Fruit fly (Drosophila melanogaster) whole organism, embryonic: ENCODE results near the gene Cyp12a4.

Source experiments
- Abd-B ChIP-seq: fragments of 200-800 bp; sonication (Bioruptor generic); optimal IDR thresholded peaks from 2 replicates; lab custom pipeline; 2018; ENCODE audit warnings: missing biosample characterization, mild to moderate bottlenecking, missing genetic modification characterization, moderate library complexity
- Bteb2 ChIP-seq: fragments of 200-800 bp; sonication (Bioruptor generic); optimal IDR thresholded peaks from 2 replicates; lab custom pipeline; 2016; ENCODE audit warnings: missing biosample characterization, missing genetic modification characterization
- CG10565 ChIP-seq: fragments of 200-800 bp; sonication (Bioruptor generic); optimal IDR thresholded peaks from 3 replicates; lab custom pipeline; 2016; ENCODE audit warnings: missing biosample characterization, mild to moderate bottlenecking, missing genetic modification characterization
- CG10654 ChIP-seq: fragments of 200-800 bp; sonication (Bioruptor generic); optimal IDR thresholded peaks from 2 replicates; lab custom pipeline; 2016; ENCODE audit warnings: missing biosample characterization, missing genetic modification characterization
- CG12236 ChIP-seq: fragments of 200-800 bp; sonication (Bioruptor generic); optimal IDR thresholded peaks from 2 replicates; lab custom pipeline; 2016; ENCODE audit warnings: missing biosample characterization, missing genetic modification characterization
- CG13123 ChIP-seq: fragments of 200-800 bp; sonication (Bioruptor generic); optimal IDR thresholded peaks from 2 replicates; lab custom pipeline; 2016; ENCODE audit warnings: missing biosample characterization, missing genetic modification characterization
- CG14050 ChIP-seq: fragments of 200-800 bp; sonication (Bioruptor generic); IDR thresholded peaks from 3 replicates; pipeline ENCODE4 v1.3.6; 2022; ENCODE audit warnings: missing biosample characterization, missing genetic modification characterization
- CG14710 ChIP-seq: fragments of 200-800 bp; sonication (Bioruptor generic); optimal IDR thresholded peaks from 3 replicates; lab custom pipeline; 2019; ENCODE audit warnings: missing biosample characterization, mild to moderate bottlenecking, missing genetic modification characterization, moderate library complexity
- CG15601 ChIP-seq: fragments of 200-800 bp; sonication (Bioruptor generic); optimal IDR thresholded peaks from 3 replicates; lab custom pipeline; 2019; ENCODE audit warnings: missing biosample characterization, mild to moderate bottlenecking, missing genetic modification characterization, moderate library complexity
- CG16815 ChIP-seq: fragments of 200-800 bp; sonication (Bioruptor generic); optimal IDR thresholded peaks from 3 replicates; lab custom pipeline; 2017; ENCODE audit warnings: missing biosample characterization, mild to moderate bottlenecking, missing genetic modification characterization
- CG17186 ChIP-seq: fragments of 200-800 bp; sonication (Bioruptor generic); optimal IDR thresholded peaks from 3 replicates; lab custom pipeline; 2017; ENCODE audit warnings: missing biosample characterization, missing genetic modification reagents, missing genetic modification characterization
- CG17385 ChIP-seq: fragments of 200-800 bp; sonication (Bioruptor generic); optimal IDR thresholded peaks from 3 replicates; lab custom pipeline; 2018; ENCODE audit warnings: missing biosample characterization, mild to moderate bottlenecking, missing genetic modification characterization
- CG31224 ChIP-seq: fragments of 200-800 bp; sonication (Bioruptor generic); IDR thresholded peaks from 2 replicates; pipeline ENCODE4 v1.3.6; 2022; ENCODE audit warnings: missing biosample characterization, missing genetic modification characterization
- CG31388 ChIP-seq: fragments of 200-800 bp; sonication (Bioruptor generic); optimal IDR thresholded peaks from 2 replicates; lab custom pipeline; 2016; ENCODE audit warnings: missing biosample characterization, missing genetic modification characterization
- CG6765 ChIP-seq: fragments of 200-800 bp; sonication (Bioruptor generic); optimal IDR thresholded peaks from 3 replicates; lab custom pipeline; 2017; ENCODE audit warnings: missing biosample characterization, mild to moderate bottlenecking, missing genetic modification characterization
- CG6813 ChIP-seq: fragments of 200-800 bp; sonication (Bioruptor generic); optimal IDR thresholded peaks from 2 replicates; lab custom pipeline; 2017; ENCODE audit warnings: missing biosample characterization, missing genetic modification characterization, mild to moderate bottlenecking, moderate library complexity, missing genetic modification reagents
- CG6854 ChIP-seq: fragments of 200-800 bp; sonication (Bioruptor generic); optimal IDR thresholded peaks from 3 replicates; lab custom pipeline; 2017; ENCODE audit warnings: missing biosample characterization, mild to moderate bottlenecking, missing genetic modification characterization
- CG8089 ChIP-seq: fragments of 200-800 bp; sonication (Bioruptor generic); optimal IDR thresholded peaks from 3 replicates; lab custom pipeline; 2016; ENCODE audit warnings: missing biosample characterization, missing genetic modification characterization
- CG8944 ChIP-seq: fragments of 200-800 bp; sonication (Bioruptor generic); optimal IDR thresholded peaks from 3 replicates; lab custom pipeline; 2016; ENCODE audit warnings: missing biosample characterization, missing genetic modification characterization
- Camta ChIP-seq: fragments of 200-800 bp; sonication (Bioruptor generic); optimal IDR thresholded peaks from 2 replicates; lab custom pipeline; 2016; ENCODE audit warnings: missing biosample characterization, missing genetic modification characterization
- Chrac-16 ChIP-seq: fragments of 200-800 bp; sonication (Bioruptor generic); optimal IDR thresholded peaks from 3 replicates; lab custom pipeline; 2016; ENCODE audit warnings: missing biosample characterization, missing genetic modification characterization
- CoRest ChIP-seq: fragments of 200-800 bp; sonication (Bioruptor generic); optimal IDR thresholded peaks from 3 replicates; lab custom pipeline; 2018; ENCODE audit warnings: missing biosample characterization, mild to moderate bottlenecking, missing genetic modification characterization, moderate library complexity
- CrebB ChIP-seq: fragments of 200-800 bp; sonication (Bioruptor generic); optimal IDR thresholded peaks from 3 replicates; lab custom pipeline; 2018; ENCODE audit warnings: missing biosample characterization, mild to moderate bottlenecking, missing genetic modification characterization
- D ChIP-seq, 2 experiments: fragments of 200-800 bp in 1 of 2; fragments of >200 bp in 1 of 2; sonication (Bioruptor generic) in 1 of 2; optimal IDR thresholded peaks; 2 replicates in 1 of 2; 3 replicates in 1 of 2; lab custom pipeline; 2017; ENCODE audit warnings: mild to moderate bottlenecking in 1 of 2, missing biosample characterization in 1 of 2, missing genetic modification characterization in 1 of 2, missing genetic modification reagents in 1 of 2
- Dfd ChIP-seq, 2 experiments: fragments of >200 bp; optimal IDR thresholded peaks; 2 replicates each; lab custom pipeline; 2017; ENCODE audit warnings: missing biosample characterization in 2 of 2, missing genetic modification characterization in 2 of 2
- MESR4 ChIP-seq: fragments of 200-800 bp; sonication (Bioruptor generic); optimal IDR thresholded peaks from 2 replicates; lab custom pipeline; 2018; ENCODE audit warnings: missing biosample characterization, mild to moderate bottlenecking, missing genetic modification characterization, moderate library complexity
- PHDP ChIP-seq: fragments of 200-800 bp; sonication (Bioruptor generic); optimal IDR thresholded peaks from 3 replicates; lab custom pipeline; 2018; ENCODE audit warnings: missing biosample characterization, mild to moderate bottlenecking, missing genetic modification characterization, moderate library complexity
- Spps ChIP-seq: fragments of 200-800 bp; sonication (Bioruptor generic); optimal IDR thresholded peaks from 2 replicates; lab custom pipeline; 2018; ENCODE audit warnings: missing biosample characterization, mild to moderate bottlenecking, missing genetic modification characterization
- Ssrp ChIP-seq: fragments of 200-800 bp; sonication (Bioruptor generic); optimal IDR thresholded peaks from 2 replicates; lab custom pipeline; 2018; ENCODE audit warnings: missing biosample characterization, mild to moderate bottlenecking, missing genetic modification characterization, moderate library complexity
- TFAM ChIP-seq: fragments of 200-800 bp; sonication (Bioruptor generic); optimal IDR thresholded peaks from 2 replicates; lab custom pipeline; 2017; ENCODE audit warnings: missing biosample characterization, missing genetic modification characterization, inconsistent platforms
- Usf ChIP-seq: fragments of 200-800 bp; sonication (Bioruptor generic); optimal IDR thresholded peaks from 2 replicates; lab custom pipeline; 2017; ENCODE audit warnings: missing genotype, missing biosample characterization, missing genetic modification characterization
- al ChIP-seq: fragments of 200-800 bp; sonication (Bioruptor generic); IDR thresholded peaks from 2 replicates; pipeline ENCODE4 v1.3.6; 2022; ENCODE audit warnings: missing biosample characterization, missing genetic modification characterization
- cas ChIP-seq: fragments of 200-800 bp; sonication (Bioruptor generic); IDR thresholded peaks from 2 replicates; pipeline ENCODE4 v1.3.6; 2022; ENCODE audit warnings: missing biosample characterization, missing genetic modification characterization
- ci ChIP-seq: fragments of 200-800 bp; sonication (Bioruptor generic); IDR thresholded peaks from 3 replicates; pipeline ENCODE4 v1.3.6; 2022; ENCODE audit warnings: missing biosample characterization, missing genetic modification characterization
- cwo ChIP-seq: fragments of 200-800 bp; sonication (Bioruptor generic); optimal IDR thresholded peaks from 3 replicates; lab custom pipeline; 2017; ENCODE audit warnings: missing biosample characterization, missing genetic modification characterization, mild to moderate bottlenecking, moderate library complexity, missing genetic modification reagents
- dmrt99B ChIP-seq: fragments of 200-800 bp; sonication (Bioruptor generic); optimal IDR thresholded peaks from 2 replicates; lab custom pipeline; 2018; ENCODE audit warnings: missing biosample characterization, mild to moderate bottlenecking, missing genetic modification characterization, moderate library complexity
- fd64A ChIP-seq: fragments of 200-800 bp; sonication (Bioruptor generic); optimal IDR thresholded peaks from 3 replicates; lab custom pipeline; 2018; ENCODE audit warnings: missing biosample characterization, mild to moderate bottlenecking, missing genetic modification characterization
- ham ChIP-seq: fragments of 200-800 bp; sonication (Bioruptor generic); IDR thresholded peaks from 2 replicates; pipeline ENCODE4 v1.3.6; 2022; ENCODE audit warnings: missing biosample characterization, missing genetic modification characterization
- jigr1 ChIP-seq: fragments of 200-800 bp; sonication (Bioruptor generic); IDR thresholded peaks from 3 replicates; pipeline ENCODE4 v1.3.6; 2022; ENCODE audit warnings: missing biosample characterization, missing genetic modification characterization
- nau ChIP-seq: fragments of 200-800 bp; sonication (Bioruptor generic); optimal IDR thresholded peaks from 3 replicates; lab custom pipeline; 2017; ENCODE audit warnings: missing biosample characterization, mild to moderate bottlenecking, missing genetic modification characterization, missing genetic modification reagents
- otp ChIP-seq: fragments of 200-800 bp; sonication (Bioruptor generic); IDR thresholded peaks from 3 replicates; pipeline ENCODE4, ENCODE4 v1.3.6; 2022; ENCODE audit warnings: missing biosample characterization, missing genetic modification characterization
- pho ChIP-seq: fragments of 200-800 bp; sonication (Bioruptor generic); optimal IDR thresholded peaks from 2 replicates; lab custom pipeline; 2016; ENCODE audit warnings: missing biosample characterization, missing genetic modification characterization
- repo ChIP-seq: fragments of 200-800 bp; sonication (Bioruptor generic); optimal IDR thresholded peaks from 2 replicates; lab custom pipeline; 2016; ENCODE audit warnings: missing biosample characterization, missing genetic modification characterization
- scrt ChIP-seq: fragments of 200-800 bp; sonication (Bioruptor generic); optimal IDR thresholded peaks from 2 replicates; lab custom pipeline; 2018; ENCODE audit warnings: missing biosample characterization, mild to moderate bottlenecking, missing genetic modification characterization, moderate library complexity
- slp2 ChIP-seq: fragments of 200-800 bp; sonication (Bioruptor generic); optimal IDR thresholded peaks from 2 replicates; lab custom pipeline; 2016; ENCODE audit warnings: missing biosample characterization, missing genetic modification characterization
- sqz ChIP-seq: fragments of 200-800 bp; sonication (Bioruptor generic); optimal IDR thresholded peaks from 3 replicates; lab custom pipeline; 2018; ENCODE audit warnings: missing biosample characterization, mild to moderate bottlenecking, missing genetic modification characterization
- tna ChIP-seq: fragments of 200-800 bp; sonication (Bioruptor generic); IDR thresholded peaks from 2 replicates; pipeline ENCODE4 v1.3.6; 2022; ENCODE audit warnings: missing biosample characterization, missing genetic modification characterization; ENCODE audit not compliant: partially characterized antibody
- ttk ChIP-seq: fragments of 200-800 bp; sonication (Bioruptor generic); IDR thresholded peaks from 2 replicates; pipeline ENCODE4 v2.1.2; 2022; ENCODE audit warnings: missing biosample characterization, missing genetic modification characterization
- twi ChIP-seq: fragments of 200-800 bp; optimal IDR thresholded peaks from 2 replicates; lab custom pipeline; 2019; ENCODE audit warnings: missing biosample characterization, mild to moderate bottlenecking, missing genetic modification characterization, moderate library complexity
- zen ChIP-seq: fragments of 200-800 bp; sonication (Bioruptor generic); optimal IDR thresholded peaks from 3 replicates; lab custom pipeline; 2018; ENCODE audit warnings: missing biosample characterization, mild to moderate bottlenecking, missing genetic modification characterization, moderate library complexity

Cyp12a4 gene

DNA sequence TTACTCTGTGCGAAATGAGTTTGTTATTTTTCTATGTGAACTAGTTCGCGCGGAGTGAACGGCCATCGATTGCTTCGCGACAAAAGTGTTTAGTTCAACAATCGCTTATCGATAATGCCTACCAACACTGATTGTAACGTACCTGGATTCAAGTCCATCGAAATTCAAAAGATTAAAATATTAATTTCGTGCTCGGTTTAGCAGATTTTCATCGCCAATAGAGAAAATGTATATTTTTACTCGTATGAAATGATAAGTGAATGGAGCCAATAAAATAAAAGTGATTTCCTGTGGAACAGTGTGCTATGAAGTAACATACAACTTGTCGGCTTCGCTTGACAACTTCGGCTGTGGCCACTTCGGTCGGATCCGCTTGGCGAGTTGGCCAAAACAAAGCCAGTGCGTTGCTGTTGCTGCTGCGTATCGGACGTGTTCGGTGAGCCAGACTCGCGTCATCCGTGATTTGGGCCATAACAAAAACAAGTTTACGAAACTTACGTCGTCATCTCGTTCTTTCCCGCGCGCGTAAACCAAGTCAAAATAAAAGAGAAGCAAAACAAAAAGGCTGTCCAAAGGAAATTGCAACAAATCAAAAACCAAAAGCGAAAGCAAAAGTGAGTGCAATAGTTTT lies 45.4 kb downstream of the Cyp12a4 start, which contains the start of the genes CG5555 and myd (continued):
- TF ChIP-seq CG14710 (tag; lab: Kevin White, UChicago) (peak; percentile 26), CG17385 (GFP tag; lab: Kevin White, UChicago) (peak; percentile 8), nau (GFP tag; lab: Kevin White, UChicago) (no peak), jigr1 (GFP tag; lab: Robert Waterston, UW) (no peak), repo (no peak), dmrt99B (tag; lab: Kevin White, UChicago) (no peak), MESR4 (GFP tag; lab: Kevin White, UChicago) (peak; percentile 53), CG14050 (GFP tag; lab: Robert Waterston, UW) (no peak), scrt (GFP tag; lab: Kevin White, UChicago) (peak; percentile 30), TFAM (GFP tag; lab: Kevin White, UChicago) (no peak), tna (GFP tag; lab: Robert Waterston, UW) (peak; percentile 85), otp (GFP tag; lab: Robert Waterston, UW) (no peak), ham (GFP tag; lab: Robert Waterston, UW) (no peak), CG31388 (GFP tag; lab: Kevin White, UChicago) (no peak), CG31224 (peak; percentile 42; the same call in 1 of the 2 replicates), PHDP (tag; lab: Kevin White, UChicago) (peak; percentile 63), CG8089 (no peak), CG13123 (no peak), ci (GFP tag; lab: Robert Waterston, UW) (peak; percentile 59; the same call in 1 of the 3 replicates), Ssrp (tag; lab: Kevin White, UChicago) (no peak), D (optimal IDR thresholded peaks at IDR 0.05; lab: Kevin White, UChicago) (no peak), D (GFP tag; optimal IDR thresholded peaks at IDR 0.05; lab: Kevin White, UChicago) (no peak), CrebB (peak; percentile 32), CG10654 (no peak), twi (tag; lab: Kevin White, UChicago) (no peak), cwo (GFP tag; lab: Kevin White, UChicago) (no peak), ttk (no peak), slp2 (GFP tag; lab: Kevin White, UChicago) (peak; percentile 1), Spps (no peak), CG10565 (no peak), Bteb2 (GFP tag; lab: Kevin White, UChicago) (peak; percentile 35), CoRest (tag; lab: Kevin White, UChicago) (no peak), CG6813 (GFP tag; lab: Kevin White, UChicago) (no peak), CG6854 (GFP tag; lab: Kevin White, UChicago) (no peak), fd64A (GFP tag; lab: Kevin White, UChicago) (no peak), CG8944 (GFP tag; lab: Kevin White, UChicago) (no peak), CG16815 (GFP tag; lab: Kevin White, UChicago) (no peak), Dfd (GFP tag; optimal IDR thresholded peaks at IDR 0.05; lab: Kevin White, UChicago) (no peak), CG6765 (no peak), Chrac-16 (GFP tag; lab: Kevin White, UChicago) (no peak), Usf (GFP tag; lab: Kevin White, UChicago) (no peak), al (GFP tag; lab: Robert Waterston, UW) (no peak), sqz (GFP tag; lab: Kevin White, UChicago) (no peak), cas (GFP tag; lab: Robert Waterston, UW) (no peak), CG12236 (no peak), CG15601 (tag; lab: Kevin White, UChicago) (no peak), pho (GFP tag; lab: Kevin White, UChicago) (peak; percentile 73), CG17186 (GFP tag; lab: Kevin White, UChicago) (no peak), Camta (GFP tag; lab: Kevin White, UChicago) (peak; percentile 28), Abd-B (no peak), zen (tag; lab: Kevin White, UChicago) (peak; percentile 6)
